Fruit fly (Drosophila melanogaster): ENCODE results near the gene edin.

The edin gene

DNA sequence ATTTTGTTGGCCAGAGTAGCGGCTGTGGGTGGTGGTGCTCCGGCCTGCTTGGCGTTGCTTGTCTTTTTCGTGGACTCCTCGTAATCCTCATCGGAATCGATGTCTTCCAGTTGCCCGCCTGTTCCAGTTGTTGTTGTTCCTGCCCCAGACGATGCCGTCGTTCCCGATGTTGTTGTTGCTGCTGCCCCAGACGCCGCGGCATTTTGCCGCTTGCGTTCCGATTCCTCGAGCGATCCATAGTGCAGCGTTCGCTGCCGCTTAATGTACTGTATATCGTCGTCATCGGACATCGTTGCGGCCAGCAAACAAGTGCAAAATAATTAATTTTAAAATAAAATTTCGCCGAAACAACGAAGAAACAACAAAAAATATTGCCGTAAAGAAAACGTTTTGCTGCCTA lies 18.8 kb downstream of the edin start:
- TF ChIP-seq CG3032 (tag; optimal IDR thresholded peaks at IDR 0.05) (no peak), CG1621 (tag; optimal IDR thresholded peaks at IDR 0.05) (no peak), CG6808 (GFP tag; optimal IDR thresholded peaks at IDR 0.05) (no peak), CG6854 (GFP tag; optimal IDR thresholded peaks at IDR 0.05) (peak; percentile 23), CG9139 (GFP tag; optimal IDR thresholded peaks at IDR 0.05) (no peak)

DNA sequence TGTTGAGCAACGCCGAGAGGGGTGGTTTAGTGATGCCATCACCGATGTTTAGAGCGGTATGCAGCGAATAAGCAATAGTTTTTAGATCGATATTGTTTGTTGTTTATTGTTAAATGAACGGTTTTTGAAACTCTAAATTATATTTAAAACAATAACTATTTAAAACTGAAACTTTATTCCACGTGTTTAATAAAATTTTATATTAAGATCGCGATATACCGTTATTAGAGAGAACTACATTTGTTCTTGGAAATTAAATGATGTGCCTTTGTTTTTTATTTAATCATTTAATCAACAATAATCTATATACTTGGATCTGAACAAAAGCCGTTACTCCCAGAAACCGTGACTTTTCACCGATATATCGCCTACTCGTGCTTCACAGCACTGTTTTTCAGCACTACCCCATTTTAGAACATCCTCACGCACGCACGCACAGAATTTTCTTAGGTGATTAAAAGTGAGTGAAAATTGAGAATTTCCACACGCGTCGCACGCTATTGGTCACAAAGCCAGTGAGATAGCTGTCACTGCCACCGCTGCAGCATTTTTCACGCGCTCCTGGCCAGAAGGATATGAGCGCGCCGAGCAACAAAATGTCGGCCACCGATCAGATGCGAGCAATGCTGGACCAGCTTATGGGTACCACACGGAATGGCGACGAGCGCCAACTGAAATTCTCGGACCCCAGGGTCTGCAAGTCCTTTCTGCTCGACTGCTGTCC lies 19.4 kb downstream of the edin start, which contains the start of the genes U4-U6-60K and CG7564:
U4-U6-60K (minus strand) TSS at position 20 of the 724 bp plus-strand sequence.
CG7564 (plus strand) TSS at position 406 of the 724 bp plus-strand sequence.
- TF ChIP-seq Eip75B (GFP tag; optimal IDR thresholded peaks at IDR 0.05) (no peak), Hr38 (GFP tag; optimal IDR thresholded peaks at IDR 0.05) (no peak), CG34406 (GFP tag; optimal IDR thresholded peaks at IDR 0.05) (peak; percentile 47), CG6808 (GFP tag; optimal IDR thresholded peaks at IDR 0.05) (peak; percentile 69), Hr39 (GFP tag; optimal IDR thresholded peaks at IDR 0.05) (peak; percentile 69), CG6854 (GFP tag; optimal IDR thresholded peaks at IDR 0.05) (no peak), Sox14 (GFP tag; optimal IDR thresholded peaks at IDR 0.05) (peak; percentile 69), CG15336 (GFP tag; IDR thresholded peaks at IDR 0.05) (no peak), CG32006 (GFP tag; optimal IDR thresholded peaks at IDR 0.05) (peak; percentile 61), fd59A (GFP tag; optimal IDR thresholded peaks at IDR 0.05) (peak; percentile 31), CG10669 (GFP tag; optimal IDR thresholded peaks at IDR 0.05) (no peak), CG1621 (tag; optimal IDR thresholded peaks at IDR 0.05) (no peak), CG4318 (GFP tag; optimal IDR thresholded peaks at IDR 0.05) (no peak), CG9139 (GFP tag; optimal IDR thresholded peaks at IDR 0.05) (no peak), CG11902 (GFP tag; optimal IDR thresholded peaks at IDR 0.05) (peak; percentile 26), Eip78C (GFP tag) (peak; percentile 78), CG11294 (GFP tag; IDR thresholded peaks at IDR 0.05) (0 out of 2 replicates have a peak, but pooled peaks have one; percentile 21), dac (GFP tag; optimal IDR thresholded peaks at IDR 0.05) (no peak), CG31627 (GFP tag; optimal IDR thresholded peaks at IDR 0.05) (peak; percentile 68), Lpt (GFP tag; optimal IDR thresholded peaks at IDR 0.05) (peak; percentile 30), spab (GFP tag; optimal IDR thresholded peaks at IDR 0.05) (no peak), Ets21C (GFP tag; optimal IDR thresholded peaks at IDR 0.05) (peak; percentile 10), CG8119 (GFP tag; IDR thresholded peaks at IDR 0.05) (no peak), Met (GFP tag; optimal IDR thresholded peaks at IDR 0.05) (no peak), ss (GFP tag; optimal IDR thresholded peaks at IDR 0.05) (no peak), CG11762 (GFP tag; optimal IDR thresholded peaks at IDR 0.05; ENCODE audit: insufficient read depth) (peak; percentile 7), cyc (GFP tag; optimal IDR thresholded peaks at IDR 0.05) (peak; percentile 71), Gug (GFP tag; IDR thresholded peaks at IDR 0.05) (peak; percentile 29; the same call in 1 of the 2 replicates), esn (GFP tag; optimal IDR thresholded peaks at IDR 0.05) (peak; percentile 71), lz (GFP tag; optimal IDR thresholded peaks at IDR 0.05) (peak; percentile 60), net (GFP tag; optimal IDR thresholded peaks at IDR 0.05) (peak; percentile 33), topi (GFP tag; optimal IDR thresholded peaks at IDR 0.05) (peak; percentile 75), Ets96B (tag; optimal IDR thresholded peaks at IDR 0.05) (peak; percentile 16), CG10631 (GFP tag; optimal IDR thresholded peaks at IDR 0.05) (no peak), acj6 (GFP tag; optimal IDR thresholded peaks at IDR 0.05) (peak; percentile 63), salr (GFP tag; optimal IDR thresholded peaks at IDR 0.05) (no peak), CG6792 (GFP tag; optimal IDR thresholded peaks at IDR 0.05) (peak; percentile 39), Eip93F (GFP tag; optimal IDR thresholded peaks at IDR 0.05) (peak; percentile 64), Blimp-1 (GFP tag; optimal IDR thresholded peaks at IDR 0.05) (no peak), Sox15 (GFP tag; optimal IDR thresholded peaks at IDR 0.05) (peak; percentile 45), Smox (GFP tag; optimal IDR thresholded peaks at IDR 0.05) (no peak), OdsH (GFP tag; optimal IDR thresholded peaks at IDR 0.05) (peak; percentile 60), CG8319 (GFP tag; optimal IDR thresholded peaks at IDR 0.05) (peak; percentile 42), pdm3 (GFP tag; optimal IDR thresholded peaks at IDR 0.05) (peak; percentile 69), CG6163 (GFP tag; IDR thresholded peaks at IDR 0.05) (0 out of 3 replicates have a peak, but pooled peaks have one; percentile 28), CG6276 (GFP tag; optimal IDR thresholded peaks at IDR 0.05) (no peak), CG16779 (tag; optimal IDR thresholded peaks at IDR 0.05) (no peak)
